Fruit fly (Drosophila melanogaster) whole organism, embryonic: ENCODE data around the gene CG17362.

Source experiments
- Aef1 ChIP-seq: fragments of 200-800 bp; sonication (Bioruptor generic); IDR thresholded peaks from 3 replicates; pipeline ENCODE4 v1.3.6; 2022; ENCODE audit warnings: missing biosample characterization, missing genetic modification characterization
- Atf6 ChIP-seq: fragments of 200-800 bp; sonication (Bioruptor generic); IDR thresholded peaks from 2 replicates; pipeline ENCODE4 v1.3.6; 2022; ENCODE audit warnings: missing biosample characterization, missing genetic modification characterization
- B-H1 ChIP-seq: fragments of 200-800 bp; sonication (Bioruptor generic); IDR thresholded peaks from 3 replicates; pipeline ENCODE4 v1.3.6; 2022; ENCODE audit warnings: missing biosample characterization, missing genetic modification characterization
- CG10267 ChIP-seq: fragments of 200-800 bp; sonication (Bioruptor generic); optimal IDR thresholded peaks from 2 replicates; lab custom pipeline; 2018; ENCODE audit warnings: missing biosample characterization, mild to moderate bottlenecking, missing genetic modification characterization, moderate library complexity
- CG10321 ChIP-seq: fragments of 200-800 bp; sonication (Bioruptor generic); IDR thresholded peaks from 2 replicates; pipeline ENCODE4 v1.3.6; 2022; ENCODE audit warnings: missing biosample characterization, missing genetic modification characterization
- CG14014 ChIP-seq: fragments of 200-800 bp; sonication (Bioruptor generic); IDR thresholded peaks from 2 replicates; pipeline ENCODE4 v1.3.6; 2022; ENCODE audit warnings: missing biosample characterization, missing genetic modification characterization
- CG14860 ChIP-seq: fragments of 200-800 bp; sonication (Bioruptor generic); IDR thresholded peaks from 3 replicates; pipeline ENCODE4 v1.3.6; 2022; ENCODE audit warnings: missing biosample characterization, missing genetic modification characterization; ENCODE audit not compliant: partially characterized antibody
- CG1529 ChIP-seq: fragments of 200-800 bp; sonication (Bioruptor generic); optimal IDR thresholded peaks from 3 replicates; lab custom pipeline; 2018; ENCODE audit warnings: missing biosample characterization, missing genetic modification characterization
- CG17359 ChIP-seq: fragments of 200-800 bp; sonication (Bioruptor generic); optimal IDR thresholded peaks from 3 replicates; lab custom pipeline; 2018; ENCODE audit warnings: missing biosample characterization, mild to moderate bottlenecking, missing genetic modification characterization, moderate library complexity
- CG17568 ChIP-seq: fragments of 200-800 bp; sonication (Bioruptor generic); optimal IDR thresholded peaks from 2 replicates; lab custom pipeline; 2018; ENCODE audit warnings: missing biosample characterization, mild to moderate bottlenecking, missing genetic modification characterization, moderate library complexity
- CG30431 ChIP-seq: fragments of 200-800 bp; sonication (Bioruptor generic); optimal IDR thresholded peaks from 2 replicates; lab custom pipeline; 2017; ENCODE audit warnings: missing biosample characterization, missing genetic modification characterization
- CG3065 ChIP-seq: fragments of 200-800 bp; sonication (Bioruptor generic); optimal IDR thresholded peaks from 2 replicates; lab custom pipeline; 2016; ENCODE audit warnings: missing biosample characterization, missing genetic modification characterization
- CG34376 ChIP-seq: fragments of 200-800 bp; sonication (Bioruptor generic); optimal IDR thresholded peaks from 2 replicates; lab custom pipeline; 2018; ENCODE audit warnings: missing biosample characterization, mild to moderate bottlenecking, missing genetic modification characterization
- CG3847 ChIP-seq: fragments of 200-800 bp; sonication (Bioruptor generic); IDR thresholded peaks from 2 replicates; pipeline ENCODE4 v1.3.6; 2022; ENCODE audit warnings: missing biosample characterization, missing genetic modification characterization
- CG42726 ChIP-seq: fragments of 200-800 bp; sonication (Bioruptor generic); IDR thresholded peaks from 2 replicates; pipeline ENCODE4 v1.3.6; 2022; ENCODE audit warnings: missing biosample characterization, missing genetic modification characterization; ENCODE audit not compliant: partially characterized antibody
- CG4282 ChIP-seq: fragments of 200-800 bp; sonication (Bioruptor generic); optimal IDR thresholded peaks from 2 replicates; lab custom pipeline; 2016; ENCODE audit warnings: missing biosample characterization, missing genetic modification characterization
- CG4360 ChIP-seq: fragments of 200-800 bp; sonication (Bioruptor generic); IDR thresholded peaks from 2 replicates; pipeline ENCODE4 v1.3.6; 2022; ENCODE audit warnings: missing biosample characterization, missing genetic modification characterization
- CG5245 ChIP-seq: fragments of 200-800 bp; sonication (Bioruptor generic); optimal IDR thresholded peaks from 3 replicates; lab custom pipeline; 2016; ENCODE audit warnings: missing biosample characterization, missing genetic modification characterization
- CG6813 ChIP-seq: fragments of 200-800 bp; sonication (Bioruptor generic); optimal IDR thresholded peaks from 2 replicates; lab custom pipeline; 2017; ENCODE audit warnings: missing biosample characterization, missing genetic modification characterization, mild to moderate bottlenecking, moderate library complexity, missing genetic modification reagents
- CG8281 ChIP-seq: fragments of 200-800 bp; sonication (Bioruptor generic); optimal IDR thresholded peaks from 2 replicates; lab custom pipeline; 2018; ENCODE audit warnings: missing biosample characterization, mild to moderate bottlenecking, missing genetic modification characterization, moderate library complexity
- CG8388 ChIP-seq: fragments of 200-800 bp; sonication (Bioruptor generic); optimal IDR thresholded peaks from 2 replicates; lab custom pipeline; 2019; ENCODE audit warnings: missing biosample characterization, mild to moderate bottlenecking, missing genetic modification characterization, moderate library complexity
- Camta ChIP-seq: fragments of 200-800 bp; sonication (Bioruptor generic); optimal IDR thresholded peaks from 2 replicates; lab custom pipeline; 2016; ENCODE audit warnings: missing biosample characterization, missing genetic modification characterization
- Dbx ChIP-seq: fragments of 200-800 bp; sonication (Bioruptor generic); IDR thresholded peaks from 3 replicates; pipeline ENCODE4 v1.3.6; 2022; ENCODE audit warnings: missing biosample characterization, missing genetic modification characterization
- Dfd ChIP-seq, 2 experiments: fragments of >200 bp; optimal IDR thresholded peaks; 2 replicates each; lab custom pipeline; 2017; ENCODE audit warnings: missing biosample characterization in 2 of 2, missing genetic modification characterization in 2 of 2
- HHEX ChIP-seq: fragments of 200-800 bp; sonication (Bioruptor generic); optimal IDR thresholded peaks from 3 replicates; lab custom pipeline; 2017; ENCODE audit warnings: missing biosample characterization, mild to moderate bottlenecking, missing genetic modification characterization, missing genetic modification reagents
- HLH3B ChIP-seq: fragments of 200-800 bp; sonication (Bioruptor generic); IDR thresholded peaks from 2 replicates; pipeline ENCODE4 v1.3.6; 2022; ENCODE audit warnings: missing biosample characterization, missing genetic modification characterization
- Hand ChIP-seq: fragments of 200-800 bp; sonication (Bioruptor generic); optimal IDR thresholded peaks from 2 replicates; lab custom pipeline; 2017; ENCODE audit warnings: mild to moderate bottlenecking, missing biosample characterization, missing genetic modification reagents, missing genetic modification characterization
- MESR4 ChIP-seq: fragments of 200-800 bp; sonication (Bioruptor generic); optimal IDR thresholded peaks from 2 replicates; lab custom pipeline; 2018; ENCODE audit warnings: missing biosample characterization, mild to moderate bottlenecking, missing genetic modification characterization, moderate library complexity
- Mes4 ChIP-seq: fragments of 200-800 bp; sonication (Bioruptor generic); optimal IDR thresholded peaks from 2 replicates; lab custom pipeline; 2016; ENCODE audit warnings: missing biosample characterization, missing genetic modification characterization
- NC2α ChIP-seq: fragments of 200-800 bp; sonication (Bioruptor generic); optimal IDR thresholded peaks from 2 replicates; lab custom pipeline; 2016; ENCODE audit warnings: missing biosample characterization, missing genetic modification characterization
- Side ChIP-seq: fragments of 200-800 bp; sonication (Bioruptor generic); optimal IDR thresholded peaks from 2 replicates; lab custom pipeline; 2016; ENCODE audit warnings: missing biosample characterization, missing genetic modification characterization
- Vsx1 ChIP-seq: fragments of 200-800 bp; sonication (Bioruptor generic); optimal IDR thresholded peaks from 2 replicates; lab custom pipeline; 2017; ENCODE audit warnings: missing biosample characterization, mild to moderate bottlenecking, missing genetic modification characterization, missing genetic modification reagents
- YL-1 ChIP-seq: fragments of 200-800 bp; sonication (Bioruptor generic); optimal IDR thresholded peaks from 3 replicates; lab custom pipeline; 2017; ENCODE audit warnings: missing biosample characterization, mild to moderate bottlenecking, missing genetic modification characterization
- danr ChIP-seq: fragments of 200-800 bp; sonication (Bioruptor generic); IDR thresholded peaks from 2 replicates; pipeline ENCODE4 v1.3.6; 2022; ENCODE audit warnings: missing biosample characterization, missing genetic modification characterization
- fu2 ChIP-seq: fragments of 200-800 bp; sonication (Bioruptor generic); optimal IDR thresholded peaks from 2 replicates; lab custom pipeline; 2016; ENCODE audit warnings: missing biosample characterization, missing genetic modification characterization
- her ChIP-seq: fragments of 200-800 bp; sonication (Bioruptor generic); optimal IDR thresholded peaks from 2 replicates; lab custom pipeline; 2016; ENCODE audit warnings: missing biosample characterization, missing genetic modification characterization
- lab ChIP-seq: fragments of 200-800 bp; sonication (Bioruptor generic); optimal IDR thresholded peaks from 3 replicates; lab custom pipeline; 2017; ENCODE audit warnings: missing biosample characterization, missing genetic modification characterization, mild to moderate bottlenecking, moderate library complexity, missing genetic modification reagents
- luna ChIP-seq: fragments of 200-800 bp; sonication (Bioruptor generic); optimal IDR thresholded peaks from 2 replicates; lab custom pipeline; 2016; ENCODE audit warnings: missing biosample characterization, missing genetic modification characterization
- maf-S ChIP-seq: fragments of 200-800 bp; sonication (Bioruptor generic); optimal IDR thresholded peaks from 2 replicates; lab custom pipeline; 2016; ENCODE audit warnings: missing biosample characterization, missing genetic modification characterization
- mld ChIP-seq: fragments of 200-800 bp; sonication (Bioruptor generic); IDR thresholded peaks from 3 replicates; pipeline ENCODE4 v1.3.6; 2022; ENCODE audit warnings: missing biosample characterization, missing genetic modification characterization; ENCODE audit not compliant: partially characterized antibody
- nau ChIP-seq: fragments of 200-800 bp; sonication (Bioruptor generic); optimal IDR thresholded peaks from 3 replicates; lab custom pipeline; 2017; ENCODE audit warnings: missing biosample characterization, mild to moderate bottlenecking, missing genetic modification characterization, missing genetic modification reagents
- sens-2 ChIP-seq: fragments of 200-800 bp; sonication (Bioruptor generic); IDR thresholded peaks from 2 replicates; pipeline ENCODE4 v1.3.6; 2022; ENCODE audit warnings: missing biosample characterization, missing genetic modification characterization
- sim ChIP-seq: fragments of 200-800 bp; sonication (Bioruptor generic); IDR thresholded peaks from 2 replicates; pipeline ENCODE4 v1.3.6; 2022; ENCODE audit warnings: missing biosample characterization, missing genetic modification characterization
- wek ChIP-seq: fragments of 200-800 bp; sonication (Bioruptor generic); optimal IDR thresholded peaks from 3 replicates; lab custom pipeline; 2018; ENCODE audit warnings: missing biosample characterization, mild to moderate bottlenecking, missing genetic modification characterization, moderate library complexity
- wor ChIP-seq: fragments of 200-800 bp; sonication (Bioruptor generic); IDR thresholded peaks from 2 replicates; pipeline ENCODE4 v1.3.6; 2022; ENCODE audit warnings: missing biosample characterization, missing genetic modification characterization

The CG17362 gene

DNA sequence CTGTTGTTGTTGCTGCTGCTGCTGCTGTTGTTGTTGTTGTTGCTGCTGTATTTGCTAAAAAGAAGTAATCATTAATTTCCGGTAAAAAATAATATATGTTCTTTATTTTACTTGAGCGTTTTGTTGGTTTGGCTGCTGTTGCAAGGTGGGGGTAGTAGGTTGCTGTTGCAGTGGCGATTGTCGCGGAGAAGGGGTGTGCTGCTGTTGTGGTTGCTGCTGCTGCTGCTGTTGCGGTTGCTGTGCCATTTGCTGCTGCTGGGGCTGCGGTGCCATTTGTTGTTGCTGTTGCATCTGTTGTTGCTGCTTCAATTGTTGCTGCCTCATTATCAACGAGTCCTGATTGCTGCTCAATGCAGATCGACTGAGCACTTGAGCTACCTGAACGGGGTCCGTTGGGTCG is 39.3 kb downstream of the CG17362 start:
- TF ChIP-seq CG4360 (peak; percentile 37; the same call in 1 of the 2 replicates), Dfd (GFP tag; optimal IDR thresholded peaks at IDR 0.05; lab: Kevin White, UChicago) (peak in 1 of 2 experiments; percentile 77), Mes4 (GFP tag; lab: Kevin White, UChicago) (no peak)

DNA sequence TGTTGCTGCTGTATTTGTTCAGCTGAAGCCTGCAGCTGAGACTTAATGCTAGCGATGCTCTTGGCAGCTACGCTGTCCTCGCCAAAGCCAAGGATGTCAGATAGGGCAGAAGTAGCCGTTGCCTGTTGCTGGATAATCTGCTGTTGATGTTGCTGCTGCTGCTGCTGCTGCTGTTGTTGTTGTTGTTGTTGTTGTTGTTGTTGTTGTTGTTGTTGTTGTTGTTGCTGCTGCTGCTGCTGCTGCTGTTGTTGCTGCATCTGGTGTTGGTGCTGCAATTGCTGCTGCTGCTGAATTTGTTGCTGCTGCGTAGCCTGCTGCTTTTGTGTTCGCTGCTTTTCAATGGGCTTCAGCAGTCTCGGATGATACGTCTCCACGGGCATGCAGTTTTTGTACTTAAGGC is 41.1 kb downstream of the CG17362 start:
- no peak for TF ChIP-seq maf-S (GFP tag; lab: Kevin White, UChicago)
- TF ChIP-seq CG4360 = peak; percentile 64
- no peak for TF ChIP-seq CG3065 (GFP tag; lab: Kevin White, UChicago)
- no peak for TF ChIP-seq sens-2 (GFP tag; lab: Robert Waterston, UW)
- TF ChIP-seq lab = no peak
- no peak for TF ChIP-seq CG17359 (tag; lab: Kevin White, UChicago)
- TF ChIP-seq Atf6 (GFP tag; lab: Robert Waterston, UW) = no peak
- peak in 1 of 2 experiments; percentile 44 for TF ChIP-seq Dfd (GFP tag; optimal IDR thresholded peaks at IDR 0.05; lab: Kevin White, UChicago)

DNA sequence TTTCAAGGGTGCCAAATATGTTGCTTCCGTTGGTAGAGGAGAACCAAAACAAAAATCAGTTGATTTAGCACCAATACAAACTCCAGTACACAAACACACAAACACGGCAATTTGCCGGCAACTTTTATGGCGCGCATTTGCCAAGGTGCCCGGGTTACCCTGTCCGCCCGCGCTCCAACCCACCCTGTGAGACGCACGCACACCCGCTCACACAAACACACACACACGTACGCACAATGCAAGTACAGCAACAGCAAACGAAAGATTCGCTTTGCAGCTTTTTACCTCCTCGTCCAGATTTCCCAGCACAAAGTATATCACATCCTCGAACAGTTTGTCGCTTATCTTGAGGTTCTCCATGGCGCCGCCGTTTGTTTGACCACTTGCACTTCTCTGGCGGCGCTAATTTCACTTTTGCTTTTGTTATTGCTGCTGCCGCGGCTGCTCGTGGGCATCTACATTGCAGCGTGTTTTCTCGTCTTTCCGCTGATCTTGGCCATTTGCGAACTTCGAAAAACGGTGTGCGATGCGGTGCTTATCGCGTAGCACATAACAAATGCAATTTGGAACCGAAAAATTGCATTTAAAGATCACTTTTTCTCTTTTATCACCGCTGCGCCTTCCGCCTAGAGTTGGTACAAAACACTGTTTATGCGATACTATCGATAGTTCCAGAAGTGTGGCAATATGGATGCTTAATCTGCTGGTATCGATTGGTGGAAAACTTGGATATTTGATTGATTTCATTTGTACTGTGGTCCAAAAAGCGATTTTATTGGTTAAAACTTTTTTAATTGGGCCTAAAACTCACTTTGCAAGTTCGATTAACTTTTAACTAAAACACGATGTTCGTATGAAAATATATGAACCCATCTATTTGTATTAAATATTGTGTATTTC is 42.3 kb downstream of the CG17362 start, which contains the start of gene Ptip:
Gene Ptip, minus strand, starts transcription at position 637 of the 900 bp plus-strand sequence.
- no peak for TF ChIP-seq CG5245
- TF ChIP-seq NC2α (GFP tag; lab: Kevin White, UChicago) = no peak
- TF ChIP-seq danr = no peak
- peak; percentile 23 for TF ChIP-seq CG4282 (GFP tag; lab: Kevin White, UChicago)
- peak; percentile 59 for TF ChIP-seq MESR4 (GFP tag; lab: Kevin White, UChicago)
- peak; percentile 48 for TF ChIP-seq HHEX (GFP tag; lab: Kevin White, UChicago)
- TF ChIP-seq YL-1 (GFP tag; lab: Kevin White, UChicago) = peak; percentile 75
- peak; percentile 54 for TF ChIP-seq CG6813 (GFP tag; lab: Kevin White, UChicago)
- TF ChIP-seq HLH3B (GFP tag; lab: Robert Waterston, UW) = peak; percentile 39; the same call in 1 of the 2 replicates
- no peak for TF ChIP-seq wor (GFP tag; lab: Robert Waterston, UW)
- no peak for TF ChIP-seq CG14014 (GFP tag; lab: Robert Waterston, UW)
- no peak for TF ChIP-seq CG8388 (GFP tag; lab: Kevin White, UChicago)
- TF ChIP-seq Side = peak; percentile 35
- peak; percentile 90 for TF ChIP-seq CG14860
- TF ChIP-seq luna (GFP tag; lab: Kevin White, UChicago) = no peak
- no peak for TF ChIP-seq nau (GFP tag; lab: Kevin White, UChicago)
- no peak for TF ChIP-seq Vsx1
- TF ChIP-seq B-H1 (GFP tag; lab: Robert Waterston, UW) = no peak
- peak; percentile 80 for TF ChIP-seq wek (GFP tag; lab: Kevin White, UChicago)
- peak; percentile 97 for TF ChIP-seq CG42726 (GFP tag; lab: Robert Waterston, UW)
- TF ChIP-seq mld (GFP tag; lab: Robert Waterston, UW) = peak; percentile 91
- no peak for TF ChIP-seq her (GFP tag; lab: Kevin White, UChicago)
- peak; percentile 45 for TF ChIP-seq CG1529
- TF ChIP-seq CG34376 (GFP tag; lab: Kevin White, UChicago) = peak; percentile 60
- no peak for TF ChIP-seq CG8281 (tag; lab: Kevin White, UChicago)
- peak; percentile 46; the same call in 1 of the 3 replicates for TF ChIP-seq Dbx (GFP tag; lab: Robert Waterston, UW)
- TF ChIP-seq CG10267 (tag; lab: Kevin White, UChicago) = peak; percentile 40
- no peak for TF ChIP-seq CG10321 (GFP tag; lab: Robert Waterston, UW)
- no peak for TF ChIP-seq Aef1 (GFP tag; lab: Robert Waterston, UW)
- TF ChIP-seq Hand (GFP tag; lab: Kevin White, UChicago) = no peak
- TF ChIP-seq fu2 (GFP tag; lab: Kevin White, UChicago) = peak; percentile 7
- TF ChIP-seq CG17568 (GFP tag; lab: Kevin White, UChicago) = no peak
- 0 out of 2 replicates have a peak, but pooled peaks have one; percentile 26 for TF ChIP-seq CG3847 (GFP tag; lab: Robert Waterston, UW)
- TF ChIP-seq CG30431 (GFP tag; lab: Kevin White, UChicago) = no peak
- no peak for TF ChIP-seq sim (GFP tag; lab: Robert Waterston, UW)
- TF ChIP-seq Camta = no peak
